Worm (Caenorhabditis elegans) whole organism, L2 larva: ENCODE measurements around the gene T11G6.2.

Experiments used
- C34F6.9 ChIP-seq: fragments of 150-350 bp; optimal IDR thresholded peaks from 2 replicates; lab custom pipeline; 2014; ENCODE audit warnings: missing biosample characterization, missing genetic modification characterization
- F13H6.1 ChIP-seq: sonication (generic microtip); optimal IDR thresholded peaks from 2 replicates; lab custom pipeline; 2016; ENCODE audit warnings: missing genetic modification characterization, missing compliant biosample characterization
- R02D3.7 ChIP-seq: fragments of 150-350 bp; optimal IDR thresholded peaks from 2 replicates; lab custom pipeline; 2014; ENCODE audit warnings: missing biosample characterization, missing genetic modification characterization
- Y55F3AM.14 ChIP-seq: fragments of 200-800 bp; sonication (Bioruptor generic); optimal IDR thresholded peaks from 2 replicates; lab custom pipeline; 2018; ENCODE audit warnings: mild to moderate bottlenecking, missing genetic modification characterization, missing compliant biosample characterization
- ZK546.5 ChIP-seq: sonication (generic microtip); optimal IDR thresholded peaks from 2 replicates; lab custom pipeline; 2017; ENCODE audit warnings: missing biosample characterization, missing genetic modification characterization
- alr-1 ChIP-seq: fragments of 150-350 bp; optimal IDR thresholded peaks from 2 replicates; lab custom pipeline; 2014; ENCODE audit warnings: missing biosample characterization, missing genetic modification characterization
- ama-1 ChIP-seq: fragments of 150-350 bp; optimal IDR thresholded peaks from 2 replicates; lab custom pipeline; 2018; ENCODE audit warnings: inconsistent platforms
- blmp-1 ChIP-seq: sonication (generic microtip); optimal IDR thresholded peaks from 2 replicates; lab custom pipeline; 2017; ENCODE audit warnings: missing genetic modification characterization, mild to moderate bottlenecking, missing compliant biosample characterization, antibody characterized with exemption, moderate library complexity; ENCODE audit not compliant: insufficient read depth
- ceh-16 ChIP-seq: fragments of 150-350 bp; optimal IDR thresholded peaks from 2 replicates; lab custom pipeline; 2014; ENCODE audit warnings: missing biosample characterization, missing genetic modification characterization
- ceh-82 ChIP-seq: fragments of 150-350 bp; optimal IDR thresholded peaks from 2 replicates; lab custom pipeline; 2014; ENCODE audit warnings: missing biosample characterization, missing genetic modification characterization
- dmd-4 ChIP-seq: sonication (generic microtip); optimal IDR thresholded peaks from 2 replicates; lab custom pipeline; 2017; ENCODE audit warnings: missing biosample characterization, missing genetic modification characterization
- egl-27 ChIP-seq: sonication (generic microtip); optimal IDR thresholded peaks from 3 replicates; lab custom pipeline; 2017; ENCODE audit warnings: missing biosample characterization, missing genetic modification reagents, missing genetic modification characterization
- elt-3 ChIP-seq: sonication (generic microtip); optimal IDR thresholded peaks from 2 replicates; lab custom pipeline; 2017; ENCODE audit warnings: missing biosample characterization, missing genetic modification characterization
- fos-1 ChIP-seq: fragments of 150-350 bp; optimal IDR thresholded peaks from 2 replicates; lab custom pipeline; 2014; ENCODE audit warnings: missing biosample characterization, missing genetic modification characterization
- gmeb-1 ChIP-seq: fragments of 150-350 bp; optimal IDR thresholded peaks from 2 replicates; lab custom pipeline; 2014; ENCODE audit warnings: missing biosample characterization, missing genetic modification characterization
- lin-13 ChIP-seq: fragments of 150-350 bp; optimal IDR thresholded peaks from 2 replicates; lab custom pipeline; 2014; ENCODE audit warnings: missing biosample characterization, missing genetic modification reagents, missing genetic modification characterization
- lsy-2 ChIP-seq, 2 experiments: fragments of 150-350 bp in 1 of 2; sonication (generic microtip) in 1 of 2; optimal IDR thresholded peaks; 2 replicates each; lab custom pipeline; 2014 to 2017; ENCODE audit warnings: missing biosample characterization in 2 of 2, missing genetic modification characterization in 2 of 2
- mab-5 ChIP-seq: fragments of 150-350 bp; optimal IDR thresholded peaks from 2 replicates; lab custom pipeline; 2014; ENCODE audit warnings: missing biosample characterization, missing genetic modification characterization
- mbf-1 ChIP-seq: sonication (generic microtip); optimal IDR thresholded peaks from 2 replicates; lab custom pipeline; 2017; ENCODE audit warnings: missing biosample characterization, missing genetic modification characterization
- mdl-1 ChIP-seq, 2 experiments: fragments of 150-350 bp in 1 of 2; sonication (generic microtip) in 1 of 2; optimal IDR thresholded peaks; 2 replicates each; lab custom pipeline; 2017; ENCODE audit warnings: missing biosample characterization in 2 of 2, missing genetic modification characterization in 2 of 2
- nhr-12 ChIP-seq: fragments of 150-350 bp; optimal IDR thresholded peaks from 2 replicates; lab custom pipeline; 2014; ENCODE audit warnings: missing biosample characterization, missing genetic modification characterization
- nhr-129 ChIP-seq: fragments of 150-350 bp; optimal IDR thresholded peaks from 2 replicates; lab custom pipeline; 2014; ENCODE audit warnings: missing biosample characterization, missing genetic modification characterization
- nhr-21 ChIP-seq: fragments of 150-350 bp; optimal IDR thresholded peaks from 2 replicates; lab custom pipeline; 2014; ENCODE audit warnings: missing biosample characterization, missing genetic modification characterization
- nhr-23 ChIP-seq: fragments of 150-350 bp; optimal IDR thresholded peaks from 2 replicates; lab custom pipeline; 2014; ENCODE audit warnings: missing biosample characterization, missing genetic modification reagents, missing genetic modification characterization
- nhr-25 ChIP-seq: fragments of 150-350 bp; sonication (generic microtip); optimal IDR thresholded peaks from 3 replicates; lab custom pipeline; 2014; ENCODE audit warnings: missing biosample characterization, missing genetic modification characterization
- nhr-6 ChIP-seq: fragments of 150-350 bp; optimal IDR thresholded peaks from 2 replicates; lab custom pipeline; 2014; ENCODE audit warnings: missing biosample characterization, missing genetic modification characterization
- peb-1 ChIP-seq: fragments of 150-350 bp; optimal IDR thresholded peaks from 2 replicates; lab custom pipeline; 2014; ENCODE audit warnings: missing biosample characterization, missing genetic modification characterization
- sem-4 ChIP-seq: fragments of 150-350 bp; optimal IDR thresholded peaks from 2 replicates; lab custom pipeline; 2014; ENCODE audit warnings: missing biosample characterization, missing genetic modification reagents, missing genetic modification characterization
- skn-1 ChIP-seq: sonication (generic microtip); optimal IDR thresholded peaks from 2 replicates; lab custom pipeline; 2017; ENCODE audit warnings: missing biosample characterization, missing genetic modification characterization
- sma-3 ChIP-seq: sonication (generic microtip); optimal IDR thresholded peaks from 2 replicates; lab custom pipeline; 2016; ENCODE audit warnings: missing genetic modification reagents, missing genetic modification characterization, missing compliant biosample characterization
- sma-9 ChIP-seq, 2 experiments: fragments of 150-350 bp in 1 of 2; sonication (generic microtip) in 1 of 2; optimal IDR thresholded peaks; 2 replicates each; lab custom pipeline; 2014 to 2016; ENCODE audit warnings: missing genetic modification characterization in 2 of 2, mild to moderate bottlenecking in 1 of 2, missing biosample characterization in 1 of 2, missing compliant biosample characterization in 1 of 2, missing genetic modification reagents in 1 of 2, moderate library complexity in 1 of 2
- unc-55 ChIP-seq: fragments of 150-350 bp; sonication (generic microtip); optimal IDR thresholded peaks from 3 replicates; lab custom pipeline; 2014; ENCODE audit warnings: missing biosample characterization, missing genetic modification reagents, missing genetic modification characterization
- unc-62 ChIP-seq: fragments of 150-350 bp; optimal IDR thresholded peaks from 2 replicates; lab custom pipeline; 2014; ENCODE audit warnings: missing biosample characterization, missing genetic modification reagents, missing genetic modification characterization
- zag-1 ChIP-seq: fragments of 150-350 bp; optimal IDR thresholded peaks from 2 replicates; lab custom pipeline; 2014; ENCODE audit warnings: missing biosample characterization, missing genetic modification characterization
- ztf-1 ChIP-seq: fragments of 200-800 bp; sonication (Bioruptor generic); conservative IDR thresholded peaks from 2 replicates; pipeline ENCODE4 v1.3.6; 2022; ENCODE audit warnings: missing genetic modification characterization, missing compliant biosample characterization
- ztf-11 ChIP-seq: sonication (generic microtip); optimal IDR thresholded peaks from 2 replicates; lab custom pipeline; 2017; ENCODE audit warnings: missing biosample characterization, missing genetic modification characterization
- ztf-4 ChIP-seq: fragments of 150-350 bp; optimal IDR thresholded peaks from 2 replicates; lab custom pipeline; 2014; ENCODE audit warnings: missing biosample characterization, missing genetic modification characterization

Gene T11G6.2

DNA sequence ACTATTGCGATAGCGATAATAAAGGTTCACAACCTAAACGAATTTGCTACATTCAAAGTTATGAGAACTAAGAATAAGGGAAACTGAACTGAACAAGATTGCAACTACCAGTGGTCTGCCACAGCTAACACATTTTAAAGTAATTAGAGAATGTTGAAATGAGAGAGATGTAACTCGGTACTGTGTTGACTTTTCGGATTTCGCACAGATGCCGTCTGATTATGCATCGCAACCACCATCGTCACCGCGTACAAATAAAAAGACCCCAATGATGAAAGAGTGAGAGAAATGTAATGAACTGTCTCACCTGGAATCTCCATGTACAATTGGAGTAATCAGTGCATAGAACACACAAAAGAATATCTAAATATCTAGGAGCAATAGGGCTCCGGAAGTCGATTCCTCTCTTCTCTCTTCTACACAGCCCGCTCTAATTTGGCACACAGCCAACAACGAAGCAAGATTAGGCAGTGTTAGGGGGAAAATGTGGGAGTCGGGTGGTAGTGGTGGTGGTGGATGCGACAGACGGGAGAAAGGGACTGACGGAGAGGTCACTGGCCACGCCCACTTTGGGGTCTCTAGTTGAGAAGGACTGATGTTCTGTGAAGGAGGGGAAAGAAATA lies 10.4 kb upstream of the T11G6.2 start, which contains the start of gene F13E9.11:
Gene F13E9.11, minus strand, starts transcription at position 507 of the 623 bp plus-strand sequence.
- TF ChIP-seq ZK546.5 (tag; lab: Kevin White, UChicago) (no peak), nhr-6 (tag; lab: Kevin White, UChicago) (no peak), unc-55 (peak; percentile 12), lsy-2 (tag; optimal IDR thresholded peaks at IDR 0.05; lab: Kevin White, UChicago) (peak in 1 of 2 experiments; percentile 19), unc-62 (GFP tag; lab: Kevin White, UChicago) (no peak), ceh-16 (no peak), zag-1 (tag; lab: Kevin White, UChicago) (peak; percentile 61), skn-1 (tag; lab: Kevin White, UChicago) (no peak), sem-4 (tag; lab: Kevin White, UChicago) (no peak), mdl-1 (tag; optimal IDR thresholded peaks at IDR 0.05; lab: Kevin White, UChicago) (no peak), elt-3 (tag; lab: Kevin White, UChicago) (no peak), ztf-11 (tag; lab: Kevin White, UChicago) (no peak), Y55F3AM.14 (GFP tag; lab: Kevin White, UChicago) (no peak), nhr-21 (no peak), nhr-23 (tag; lab: Kevin White, UChicago) (no peak), alr-1 (no peak), C34F6.9 (peak; percentile 5), R02D3.7 (tag; lab: Kevin White, UChicago) (no peak), peb-1 (tag; lab: Kevin White, UChicago) (no peak), ceh-82 (no peak)

DNA sequence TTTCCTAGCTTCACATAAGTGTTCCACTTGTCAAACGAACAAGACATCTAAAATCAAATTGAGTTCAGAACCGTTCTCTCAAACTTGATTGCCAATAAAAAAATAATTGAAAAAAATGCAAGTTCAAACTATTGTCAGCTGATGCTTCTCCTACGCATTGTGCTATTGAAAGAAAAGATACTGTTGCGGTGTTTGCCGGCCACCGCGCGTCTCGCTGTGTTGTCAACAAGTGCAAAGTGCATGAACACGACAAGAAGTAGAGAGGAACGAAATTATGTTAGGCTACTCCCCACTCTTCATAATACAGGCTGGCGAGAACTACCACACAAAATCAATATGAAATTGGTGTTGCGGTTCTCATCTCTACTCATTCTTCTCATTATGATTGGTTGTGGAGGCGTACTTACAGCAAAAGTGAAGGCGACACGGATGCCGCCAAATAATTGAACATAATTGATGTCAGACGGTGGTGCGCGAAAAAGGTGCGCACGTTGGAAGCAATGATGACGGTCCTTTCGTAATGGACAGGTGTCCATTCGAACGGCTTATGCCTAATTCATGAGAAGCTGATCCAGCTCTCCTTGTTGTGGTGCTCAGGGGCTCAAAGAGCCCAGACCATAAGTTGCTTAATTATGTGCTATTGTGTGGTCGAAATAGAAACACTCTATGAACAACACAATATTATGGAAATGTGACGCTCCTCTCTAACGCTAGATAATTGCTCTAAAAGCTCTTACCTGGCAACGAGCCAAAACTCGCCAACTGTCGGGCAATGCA lies 9.3 kb upstream of the T11G6.2 start:
- TF ChIP-seq sem-4 (tag; lab: Kevin White, UChicago) = no peak
- TF ChIP-seq, all 48 proteins: peak for 0

DNA sequence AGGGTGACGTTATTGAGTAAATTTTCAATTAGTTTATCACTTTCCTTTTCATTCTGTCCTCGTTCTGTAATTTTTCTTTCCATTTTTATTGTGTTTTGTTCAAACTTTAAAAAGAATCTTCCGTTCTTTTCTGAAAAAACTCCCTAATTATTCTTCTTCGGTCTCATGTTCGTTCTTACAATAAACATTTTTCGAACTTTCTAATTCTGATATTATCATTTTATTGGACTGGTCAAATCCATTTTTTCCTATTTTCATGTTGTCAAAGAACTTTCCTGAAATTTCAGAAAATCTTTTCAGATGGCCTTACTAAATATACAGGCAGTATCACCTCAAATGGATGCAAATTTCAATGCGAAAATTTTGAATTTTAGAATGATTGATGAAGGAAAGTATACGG lies 5.7 kb upstream of the T11G6.2 start, which contains the start of gene nish-1:
Gene nish-1, plus strand, starts transcription at position 301 of the 400 bp plus-strand sequence.
- TF ChIP-seq fos-1 (tag; lab: Kevin White, UChicago) (no peak), blmp-1 (tag; lab: Kevin White, UChicago) (no peak), sem-4 (tag; lab: Kevin White, UChicago) (no peak), egl-27 (no peak), skn-1 (tag; lab: Kevin White, UChicago) (no peak), ama-1 (lab: Kevin White, UChicago) (no peak), ztf-11 (tag; lab: Kevin White, UChicago) (no peak)

DNA sequence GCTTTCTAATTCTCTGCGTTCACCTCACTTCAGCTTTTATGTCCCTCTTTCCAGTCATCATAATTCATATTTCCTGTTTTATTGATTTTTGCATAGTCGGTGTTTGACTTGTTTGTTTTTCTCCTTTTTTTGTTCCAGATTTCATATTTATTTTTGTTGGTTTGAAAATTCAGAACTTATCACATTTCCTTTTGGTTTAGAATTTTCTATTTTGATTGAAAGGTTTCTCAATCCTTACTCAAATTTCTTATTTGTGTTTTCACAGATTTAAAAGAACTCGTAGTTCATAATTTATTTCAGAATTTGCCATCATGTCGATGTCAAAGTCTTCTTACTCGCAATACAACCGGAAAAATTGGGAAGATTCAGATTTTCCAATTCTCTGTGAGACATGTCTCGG lies 2.8 kb upstream of the T11G6.2 start, which contains the start of gene rbm-22:
Gene rbm-22, plus strand, starts transcription at position 301 of the 400 bp plus-strand sequence.
- TF ChIP-seq skn-1 (tag; lab: Kevin White, UChicago) (no peak), ZK546.5 (tag; lab: Kevin White, UChicago) (no peak), lsy-2 (tag; optimal IDR thresholded peaks at IDR 0.05; lab: Kevin White, UChicago) (no peak), mab-5 (tag; lab: Kevin White, UChicago) (no peak), ztf-1 (GFP tag; lab: Robert Waterston, UW) (no peak), fos-1 (tag; lab: Kevin White, UChicago) (no peak)
- TF ChIP-seq, all 48 proteins: peak for 0

DNA sequence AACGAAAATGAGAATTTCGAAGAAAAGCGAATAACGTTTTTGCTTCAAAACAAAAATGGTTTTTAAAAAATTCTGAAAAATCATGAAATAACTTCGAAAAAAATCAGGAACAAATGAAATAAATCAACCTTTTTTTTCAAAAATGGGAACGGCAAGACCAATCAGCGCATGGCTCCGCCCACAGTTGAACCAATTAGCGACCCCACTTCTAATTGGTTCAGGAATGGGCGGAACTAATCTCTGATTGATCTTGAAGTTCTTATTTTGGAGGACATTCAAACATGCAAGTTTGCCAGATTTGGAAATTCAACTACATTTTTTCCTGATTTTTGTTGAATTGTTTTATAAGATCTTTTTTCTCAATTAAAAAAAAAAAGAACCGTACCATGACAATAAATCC lies 2.4 kb downstream of the T11G6.2 start:
- TF ChIP-seq gmeb-1 (tag; lab: Kevin White, UChicago) (no peak), ama-1 (lab: Kevin White, UChicago) (no peak), dmd-4 (tag; lab: Kevin White, UChicago) (no peak), skn-1 (tag; lab: Kevin White, UChicago) (no peak), F13H6.1 (no peak), peb-1 (tag; lab: Kevin White, UChicago) (no peak), nhr-25 (tag; lab: Kevin White, UChicago) (no peak), sma-9 (GFP tag; optimal IDR thresholded peaks at IDR 0.05; lab: Kevin White, UChicago) (no peak), sma-9 (tag; optimal IDR thresholded peaks at IDR 0.05; lab: Kevin White, UChicago) (no peak), unc-55 (no peak), lin-13 (GFP tag; lab: Kevin White, UChicago) (no peak), mab-5 (tag; lab: Kevin White, UChicago) (no peak), sma-3 (no peak), lsy-2 (tag; optimal IDR thresholded peaks at IDR 0.05; lab: Kevin White, UChicago) (no peak), ztf-11 (tag; lab: Kevin White, UChicago) (no peak), ceh-82 (no peak), ztf-4 (tag; lab: Kevin White, UChicago) (no peak), nhr-129 (tag; lab: Kevin White, UChicago) (no peak), mbf-1 (tag; lab: Kevin White, UChicago) (no peak), nhr-12 (tag; lab: Kevin White, UChicago) (no peak), nhr-6 (tag; lab: Kevin White, UChicago) (no peak)
- TF ChIP-seq, all 48 proteins: peak for 0
